Worm (Caenorhabditis elegans) whole organism, mixed stage, embryonic: ENCODE data around the gene F49E2.5.

ENCODE experiments used
- elt-3 ChIP-seq: fragments of 150-350 bp; optimal IDR thresholded peaks from 2 replicates; lab custom pipeline; 2014; ENCODE audit warnings: missing biosample characterization, missing genetic modification characterization
- lin-13 ChIP-seq: fragments of 150-350 bp; optimal IDR thresholded peaks from 2 replicates; lab custom pipeline; 2014; ENCODE audit warnings: missing biosample characterization, missing genetic modification characterization
- mab-5 ChIP-seq: fragments of 150-350 bp; optimal IDR thresholded peaks from 2 replicates; lab custom pipeline; 2014; ENCODE audit warnings: missing biosample characterization, missing genetic modification characterization
- mep-1 ChIP-seq: fragments of 150-350 bp; optimal IDR thresholded peaks from 2 replicates; lab custom pipeline; 2017; ENCODE audit warnings: missing biosample characterization, missing genetic modification reagents, missing genetic modification characterization, inconsistent platforms
- snpc-4 ChIP-seq: fragments of 150-350 bp; optimal IDR thresholded peaks from 2 replicates; lab custom pipeline; 2014; ENCODE audit warnings: missing biosample characterization, missing genetic modification characterization
- sptf-1 ChIP-seq: sonication (generic microtip); optimal IDR thresholded peaks from 2 replicates; lab custom pipeline; 2017; ENCODE audit warnings: mild to moderate bottlenecking, missing genetic modification characterization, moderate library complexity, missing compliant biosample characterization
- unc-120 ChIP-seq: sonication (generic microtip); optimal IDR thresholded peaks from 2 replicates; lab custom pipeline; 2017; ENCODE audit warnings: missing genetic modification characterization, missing compliant biosample characterization; ENCODE audit not compliant: poor library complexity, severe bottlenecking
- unc-62 ChIP-seq: fragments of 150-350 bp; optimal IDR thresholded peaks from 2 replicates; lab custom pipeline; 2014; ENCODE audit warnings: missing biosample characterization, missing genetic modification reagents, missing genetic modification characterization
- ztf-11 ChIP-seq: fragments of 150-350 bp; optimal IDR thresholded peaks from 2 replicates; lab custom pipeline; 2014; ENCODE audit warnings: missing biosample characterization, missing genetic modification characterization

DNA sequence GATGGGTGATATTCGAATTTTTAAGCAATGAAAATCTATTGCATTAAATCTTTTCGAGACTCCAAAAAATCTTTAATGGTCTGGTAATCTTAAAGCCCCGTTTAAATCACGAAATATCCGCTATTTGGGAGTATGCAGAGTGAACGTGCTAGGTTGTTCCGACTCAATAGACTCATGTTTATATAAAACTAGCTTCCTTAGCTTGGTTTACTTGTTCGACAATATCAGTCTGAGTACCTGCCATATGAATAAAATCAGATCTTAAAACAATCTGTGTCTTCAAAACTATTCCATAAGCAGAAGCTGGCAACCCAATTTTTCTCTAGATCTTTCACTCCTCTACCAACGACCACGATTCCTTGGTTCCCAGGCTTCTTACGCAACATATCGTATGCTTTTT is 59.7 kb downstream of the F49E2.5 start:
- TF ChIP-seq lin-13 (tag; lab: Kevin White, UChicago), result no peak
- no peak for TF ChIP-seq unc-120 (tag; lab: Kevin White, UChicago)
- no peak for TF ChIP-seq sptf-1 (tag; lab: Kevin White, UChicago)
- TF ChIP-seq unc-62 (GFP tag; lab: Kevin White, UChicago), result no peak
- no peak for TF ChIP-seq mab-5 (tag; lab: Kevin White, UChicago)
- TF ChIP-seq elt-3 (tag; lab: Kevin White, UChicago), result no peak
- no peak for TF ChIP-seq snpc-4 (tag; lab: Kevin White, UChicago)
- no peak for TF ChIP-seq ztf-11
- no peak for TF ChIP-seq mep-1 (tag; lab: Kevin White, UChicago)
